Worm (Caenorhabditis elegans): ENCODE data around the gene pfk-1.1.

- TF ChIP-seq lin-13 (GFP tag; optimal IDR thresholded peaks at IDR 0.05) (no peak), unc-39 (tag; optimal IDR thresholded peaks at IDR 0.05) (no peak), snpc-4 (tag; optimal IDR thresholded peaks at IDR 0.05) (no peak), fos-1 (tag; optimal IDR thresholded peaks at IDR 0.05) (no peak), ztf-11 (tag; optimal IDR thresholded peaks at IDR 0.05) (no peak), unc-62 (GFP tag; optimal IDR thresholded peaks at IDR 0.05) (no peak), nhr-11 (tag; optimal IDR thresholded peaks at IDR 0.05) (no peak)
These were observed 35.5 kb downstream of the pfk-1.1 start, which contains the start of gene aakg-3 for ce11 chrX:2976148-2976547.

All from whole organism, L2 larva.